Worm (Caenorhabditis elegans): Measurements from ENCODE around the gene fut-6.

The fut-6 gene

ce11 chrII:4677916-4678315, 22.2 kb upstream of the fut-6 start, which contains the start of gene T05A7.1:
TSS of gene T05A7.1 (plus strand) at chrII:4678216.
- TF ChIP-seq ekl-4 (GFP tag; IDR thresholded peaks at IDR 0.05) = no peak
- TF ChIP-seq sea-2 (GFP tag; IDR thresholded peaks at IDR 0.05) = no peak
- TF ChIP-seq nhr-120 (GFP tag; IDR thresholded peaks at IDR 0.05) = no peak
- TF ChIP-seq T07F8.4 (tag; optimal IDR thresholded peaks at IDR 0.05) = no peak
- no peak for TF ChIP-seq repo-1 (tag; optimal IDR thresholded peaks at IDR 0.05)
- TF ChIP-seq ztf-25 (GFP tag; IDR thresholded peaks at IDR 0.05) = no peak
- TF ChIP-seq aptf-2 (GFP tag; conservative IDR thresholded peaks at IDR 0.05) = no peak
- no peak for TF ChIP-seq lin-26 (GFP tag; IDR thresholded peaks at IDR 0.05)
- TF ChIP-seq B0035.1 (tag; optimal IDR thresholded peaks at IDR 0.05) = no peak
- TF ChIP-seq mxl-1 (tag; optimal IDR thresholded peaks at IDR 0.05) = no peak
- TF ChIP-seq bed-1 (GFP tag; IDR thresholded peaks at IDR 0.05) = no peak
- no peak for TF ChIP-seq snpc-4 (GFP tag; optimal IDR thresholded peaks at IDR 0.05)
- TF ChIP-seq snpc-4 (tag; optimal IDR thresholded peaks at IDR 0.05) = no peak
- TF ChIP-seq snpc-3.4 (tag; optimal IDR thresholded peaks at IDR 0.05) = no peak
- TF ChIP-seq B0336.3 (GFP tag; IDR thresholded peaks at IDR 0.05) = no peak
- no peak for TF ChIP-seq F52B5.7 (tag; optimal IDR thresholded peaks at IDR 0.05)
- TF ChIP-seq unc-62 (GFP tag; optimal IDR thresholded peaks at IDR 0.05) = no peak
- TF ChIP-seq F23B12.7 (tag; optimal IDR thresholded peaks at IDR 0.05; ENCODE audit: insufficient read depth) = no peak
- TF ChIP-seq F49E8.2 (tag; optimal IDR thresholded peaks at IDR 0.05; ENCODE audit: insufficient read depth) = no peak
- TF ChIP-seq Y67H2A.10 (GFP tag; conservative IDR thresholded peaks at IDR 0.05) = no peak

- TF ChIP-seq dpl-1 (GFP tag; optimal IDR thresholded peaks at IDR 0.05) (no peak), lir-1 (GFP tag; conservative IDR thresholded peaks at IDR 0.05) (no peak), egrh-3 (GFP tag; IDR thresholded peaks at IDR 0.05) (no peak), nhr-27 (tag; optimal IDR thresholded peaks at IDR 0.05) (no peak), tlf-1 (GFP tag; optimal IDR thresholded peaks at IDR 0.05) (no peak), snpc-1.3 (tag; optimal IDR thresholded peaks at IDR 0.05; ENCODE audit: insufficient read depth) (no peak)
These were observed 20.5 kb upstream of the fut-6 start for ce11 chrII:4676241-4676640.

ce11 chrII:4675481-4675880, 19.7 kb upstream of the fut-6 start, which contains the start of gene T05A7.3:
TSS of gene T05A7.3 (plus strand) at chrII:4675781.
- TF ChIP-seq Y56A3A.18 (GFP tag; IDR thresholded peaks at IDR 0.05) = no peak
- no peak for TF ChIP-seq F22D6.2 (tag; optimal IDR thresholded peaks at IDR 0.05)
- TF ChIP-seq ama-1 (optimal IDR thresholded peaks at IDR 0.05) = no peak
- no peak for TF ChIP-seq ama-1 (GFP tag; optimal IDR thresholded peaks at IDR 0.05)
- TF ChIP-seq sea-2 (GFP tag; IDR thresholded peaks at IDR 0.05) = no peak
- TF ChIP-seq ztf-26 (tag; optimal IDR thresholded peaks at IDR 0.05) = no peak
- no peak for TF ChIP-seq nfya-2 (GFP tag; IDR thresholded peaks at IDR 0.05)
- TF ChIP-seq ztf-18 (tag; optimal IDR thresholded peaks at IDR 0.05) = no peak
- TF ChIP-seq dox-1 (GFP tag; IDR thresholded peaks at IDR 0.05) = no peak
- no peak for TF ChIP-seq bed-2 (GFP tag; IDR thresholded peaks at IDR 0.05)
- TF ChIP-seq ceh-40 (GFP tag; IDR thresholded peaks at IDR 0.05) = no peak
- TF ChIP-seq snpc-1.3 (tag; optimal IDR thresholded peaks at IDR 0.05; ENCODE audit: insufficient read depth) = no peak
- no peak for TF ChIP-seq lin-54 (GFP tag; optimal IDR thresholded peaks at IDR 0.05)
- no peak for TF ChIP-seq hsf-1 (GFP tag; IDR thresholded peaks at IDR 0.05)
- no peak for TF ChIP-seq cebp-1 (GFP tag; IDR thresholded peaks at IDR 0.05)
- no peak for TF ChIP-seq cebp-1 (tag; optimal IDR thresholded peaks at IDR 0.05)
- TF ChIP-seq rcor-1 (GFP tag; IDR thresholded peaks at IDR 0.05) = no peak
- no peak for TF ChIP-seq F23B12.7 (tag; optimal IDR thresholded peaks at IDR 0.05; ENCODE audit: insufficient read depth)
- no peak for TF ChIP-seq let-607 (tag; optimal IDR thresholded peaks at IDR 0.05)
- TF ChIP-seq lin-35 (GFP tag; optimal IDR thresholded peaks at IDR 0.05) = no peak
